Fruit fly (Drosophila melanogaster): ENCODE measurements around the gene prage.

Gene prage

dm6 chrX:1821039-1821438, 47.5 kb downstream of the prage start (continued):
- no peak for TF ChIP-seq phol (tag; optimal IDR thresholded peaks at IDR 0.05)
- no peak for TF ChIP-seq CG9817 (tag; optimal IDR thresholded peaks at IDR 0.05)
- no peak for TF ChIP-seq Ada2b (GFP tag; IDR thresholded peaks at IDR 0.05)
- TF ChIP-seq CG12769 (tag; optimal IDR thresholded peaks at IDR 0.05) = no peak
- no peak for TF ChIP-seq NfI (GFP tag; optimal IDR thresholded peaks at IDR 0.05)
- TF ChIP-seq CG11085 (GFP tag; IDR thresholded peaks at IDR 0.05) = no peak
- TF ChIP-seq CkIIα-i1 (GFP tag; IDR thresholded peaks at IDR 0.05) = no peak
- no peak for TF ChIP-seq CG2120 (GFP tag; optimal IDR thresholded peaks at IDR 0.05)
- peak; percentile 68 for TF ChIP-seq E2f2 (GFP tag; IDR thresholded peaks at IDR 0.05)
- TF ChIP-seq Gug (GFP tag; IDR thresholded peaks at IDR 0.05) = no peak
- no peak for TF ChIP-seq CG11695 (GFP tag; IDR thresholded peaks at IDR 0.05)
- TF ChIP-seq CG10321 (GFP tag; IDR thresholded peaks at IDR 0.05) = no peak
- no peak for TF ChIP-seq abd-A (tag; optimal IDR thresholded peaks at IDR 0.05)
- TF ChIP-seq Tbp (GFP tag; optimal IDR thresholded peaks at IDR 0.05) = no peak
- TF ChIP-seq hbn (GFP tag; IDR thresholded peaks at IDR 0.05; ENCODE audit: partially characterized antibody) = no peak
- no peak for TF ChIP-seq ERR (GFP tag; optimal IDR thresholded peaks at IDR 0.05)
- TF ChIP-seq pzg (GFP tag; optimal IDR thresholded peaks at IDR 0.05) = peak; percentile 24
- no peak for TF ChIP-seq trh (GFP tag; optimal IDR thresholded peaks at IDR 0.05)
- TF ChIP-seq Med (GFP tag) = peak; percentile 25
- TF ChIP-seq lilli (GFP tag; optimal IDR thresholded peaks at IDR 0.05) = no peak
- TF ChIP-seq bcd (GFP tag; optimal IDR thresholded peaks at IDR 0.05) = no peak
- TF ChIP-seq Dll (GFP tag; IDR thresholded peaks at IDR 0.05; ENCODE audit: partially characterized antibody) = no peak
- peak; percentile 51 for TF ChIP-seq CTCF (GFP tag; optimal IDR thresholded peaks at IDR 0.05)
- TF ChIP-seq fd64A (GFP tag; optimal IDR thresholded peaks at IDR 0.05) = no peak
- peak; percentile 20 for TF ChIP-seq CG15514 (GFP tag; optimal IDR thresholded peaks at IDR 0.05)
- no peak for TF ChIP-seq sima (GFP tag; optimal IDR thresholded peaks at IDR 0.05)
- TF ChIP-seq Nf-YB (GFP tag; optimal IDR thresholded peaks at IDR 0.05) = no peak
- no peak for TF ChIP-seq Hr78 (GFP tag; optimal IDR thresholded peaks at IDR 0.05)
- no peak for TF ChIP-seq ab (GFP tag; optimal IDR thresholded peaks at IDR 0.05)
- TF ChIP-seq Camta (GFP tag; optimal IDR thresholded peaks at IDR 0.05) = no peak
- TF ChIP-seq Ssrp (tag; optimal IDR thresholded peaks at IDR 0.05) = no peak
- TF ChIP-seq dan (GFP tag; IDR thresholded peaks at IDR 0.05) = no peak
- no peak for TF ChIP-seq CG11398 (GFP tag; optimal IDR thresholded peaks at IDR 0.05)
- peak; percentile 30 for TF ChIP-seq gfzf (GFP tag; optimal IDR thresholded peaks at IDR 0.05)
- TF ChIP-seq nau (GFP tag; optimal IDR thresholded peaks at IDR 0.05) = no peak
- no peak for TF ChIP-seq MESR4 (GFP tag; optimal IDR thresholded peaks at IDR 0.05)
- peak; percentile 17 for TF ChIP-seq pita (GFP tag; optimal IDR thresholded peaks at IDR 0.05)
- no peak for TF ChIP-seq ttk (GFP tag; IDR thresholded peaks at IDR 0.05)
- TF ChIP-seq tna (GFP tag; IDR thresholded peaks at IDR 0.05; ENCODE audit: partially characterized antibody) = no peak
- TF ChIP-seq Fer2 (tag; optimal IDR thresholded peaks at IDR 0.05) = no peak
- no peak for TF ChIP-seq Dad (GFP tag; optimal IDR thresholded peaks at IDR 0.05)
- TF ChIP-seq Sin3A (optimal IDR thresholded peaks at IDR 0.05) = no peak
- TF ChIP-seq disco-r (GFP tag; optimal IDR thresholded peaks at IDR 0.05) = no peak
- TF ChIP-seq kah (GFP tag; optimal IDR thresholded peaks at IDR 0.05) = no peak
- TF ChIP-seq CG12104 (GFP tag; optimal IDR thresholded peaks at IDR 0.05) = no peak
- no peak for TF ChIP-seq D19A (tag; optimal IDR thresholded peaks at IDR 0.05)
- no peak for TF ChIP-seq CG10654 (GFP tag; optimal IDR thresholded peaks at IDR 0.05)
- TF ChIP-seq CG14965 (GFP tag; optimal IDR thresholded peaks at IDR 0.05; ENCODE audit: borderline replicate concordance) = no peak
- no peak for TF ChIP-seq otp (GFP tag; IDR thresholded peaks at IDR 0.05)

Data from whole organism, embryonic.